Fruit fly (Drosophila melanogaster) whole organism, embryonic: ENCODE results near the gene CG43248.

Source experiments
- CG10321 ChIP-seq: fragments of 200-800 bp; sonication (Bioruptor generic); IDR thresholded peaks from 2 replicates; pipeline ENCODE4 v1.3.6; 2022; ENCODE audit warnings: missing biosample characterization, missing genetic modification characterization
- CG11695 ChIP-seq: fragments of 200-800 bp; sonication (Bioruptor generic); IDR thresholded peaks from 3 replicates; pipeline ENCODE4 v1.3.6; 2022; ENCODE audit warnings: missing biosample characterization, missing genetic modification characterization
- CG12769 ChIP-seq: fragments of 200-800 bp; sonication (Bioruptor generic); optimal IDR thresholded peaks from 2 replicates; lab custom pipeline; 2019; ENCODE audit warnings: missing biosample characterization, mild to moderate bottlenecking, missing genetic modification characterization, moderate library complexity
- CG13894 ChIP-seq: fragments of 200-800 bp; sonication (Bioruptor generic); optimal IDR thresholded peaks from 3 replicates; lab custom pipeline; 2018; ENCODE audit warnings: missing biosample characterization, mild to moderate bottlenecking, missing genetic modification characterization, moderate library complexity
- CG15073 ChIP-seq: fragments of 200-800 bp; sonication (Bioruptor generic); optimal IDR thresholded peaks from 2 replicates; lab custom pipeline; 2016; ENCODE audit warnings: missing biosample characterization, missing genetic modification characterization
- CG17802 ChIP-seq: fragments of 200-800 bp; sonication (Bioruptor generic); optimal IDR thresholded peaks from 2 replicates; lab custom pipeline; 2018; ENCODE audit warnings: missing biosample characterization, mild to moderate bottlenecking, missing genetic modification characterization, moderate library complexity
- CG17829 ChIP-seq: fragments of 200-800 bp; optimal IDR thresholded peaks from 2 replicates; lab custom pipeline; 2019; ENCODE audit warnings: missing biosample characterization, mild to moderate bottlenecking, missing genetic modification characterization, moderate library complexity
- CG1832 ChIP-seq: fragments of 200-800 bp; sonication (Bioruptor generic); optimal IDR thresholded peaks from 2 replicates; lab custom pipeline; 2017; ENCODE audit warnings: missing biosample characterization, mild to moderate bottlenecking, missing genetic modification characterization, inconsistent platforms
- CG2199 ChIP-seq: fragments of 200-800 bp; sonication (Bioruptor generic); IDR thresholded peaks from 3 replicates; pipeline ENCODE4 v1.3.6; 2022; ENCODE audit warnings: missing biosample characterization, missing genetic modification characterization
- CG30431 ChIP-seq: fragments of 200-800 bp; sonication (Bioruptor generic); optimal IDR thresholded peaks from 2 replicates; lab custom pipeline; 2017; ENCODE audit warnings: missing biosample characterization, missing genetic modification characterization
- CG3163 ChIP-seq: fragments of 200-800 bp; sonication (Bioruptor generic); optimal IDR thresholded peaks from 3 replicates; lab custom pipeline; 2016; ENCODE audit warnings: missing biosample characterization, missing genetic modification characterization
- CG32532 ChIP-seq: fragments of 200-800 bp; sonication (Bioruptor generic); IDR thresholded peaks from 2 replicates; pipeline ENCODE4 v1.3.6; 2022; ENCODE audit warnings: missing biosample characterization, missing genetic modification characterization
- CG4282 ChIP-seq: fragments of 200-800 bp; sonication (Bioruptor generic); optimal IDR thresholded peaks from 2 replicates; lab custom pipeline; 2016; ENCODE audit warnings: missing biosample characterization, missing genetic modification characterization
- CG7786 ChIP-seq: fragments of 200-800 bp; sonication (Bioruptor generic); optimal IDR thresholded peaks from 2 replicates; lab custom pipeline; 2016; ENCODE audit warnings: missing biosample characterization, missing genetic modification characterization
- CG8290 ChIP-seq, 3 experiments: fragments of 200-800 bp; sonication (Bioruptor generic); optimal IDR thresholded peaks; 2 replicates each; lab custom pipeline; 2016 to 2019; ENCODE audit warnings: missing biosample characterization in 3 of 3, missing genetic modification characterization in 3 of 3, mild to moderate bottlenecking in 2 of 3, moderate library complexity in 1 of 3
- CG9437 ChIP-seq: fragments of 200-800 bp; sonication (Bioruptor generic); optimal IDR thresholded peaks from 2 replicates; lab custom pipeline; 2018; ENCODE audit warnings: missing biosample characterization, mild to moderate bottlenecking, missing genetic modification characterization
- CHES-1-like ChIP-seq: fragments of 200-800 bp; sonication (Bioruptor generic); optimal IDR thresholded peaks from 2 replicates; lab custom pipeline; 2016; ENCODE audit warnings: missing biosample characterization, missing genetic modification characterization
- D ChIP-seq, 2 experiments: fragments of 200-800 bp in 1 of 2; fragments of >200 bp in 1 of 2; sonication (Bioruptor generic) in 1 of 2; optimal IDR thresholded peaks; 2 replicates in 1 of 2; 3 replicates in 1 of 2; lab custom pipeline; 2017; ENCODE audit warnings: mild to moderate bottlenecking in 1 of 2, missing biosample characterization in 1 of 2, missing genetic modification characterization in 1 of 2, missing genetic modification reagents in 1 of 2
- Dll ChIP-seq: fragments of 200-800 bp; sonication (Bioruptor generic); IDR thresholded peaks from 4 replicates; pipeline ENCODE4 v1.3.6; 2022; ENCODE audit warnings: missing biosample characterization, missing genetic modification characterization; ENCODE audit not compliant: partially characterized antibody
- Fer1 ChIP-seq: fragments of 200-800 bp; sonication (Bioruptor generic); optimal IDR thresholded peaks from 2 replicates; lab custom pipeline; 2017; ENCODE audit warnings: missing biosample characterization, mild to moderate bottlenecking, missing genetic modification characterization
- HLH4C ChIP-seq: fragments of 200-800 bp; sonication (Bioruptor generic); IDR thresholded peaks from 3 replicates; pipeline ENCODE4 v1.3.6; 2022; ENCODE audit warnings: missing biosample characterization, missing genetic modification characterization; ENCODE audit not compliant: partially characterized antibody
- Hey ChIP-seq: fragments of 200-800 bp; sonication (Bioruptor generic); optimal IDR thresholded peaks from 3 replicates; lab custom pipeline; 2018; ENCODE audit warnings: missing biosample characterization, mild to moderate bottlenecking, missing genetic modification characterization
- Med ChIP-seq: fragments of 200-800 bp; sonication (Bioruptor generic); peaks from one replicate; lab custom pipeline; 2016; ENCODE audit warnings: missing biosample characterization, missing genetic modification characterization, mild to moderate bottlenecking, inconsistent platforms, moderate library complexity
- Side ChIP-seq: fragments of 200-800 bp; sonication (Bioruptor generic); optimal IDR thresholded peaks from 2 replicates; lab custom pipeline; 2016; ENCODE audit warnings: missing biosample characterization, missing genetic modification characterization
- Vsx1 ChIP-seq: fragments of 200-800 bp; sonication (Bioruptor generic); optimal IDR thresholded peaks from 2 replicates; lab custom pipeline; 2017; ENCODE audit warnings: missing biosample characterization, mild to moderate bottlenecking, missing genetic modification characterization, missing genetic modification reagents
- abd-A ChIP-seq: fragments of 200-800 bp; sonication (Bioruptor generic); optimal IDR thresholded peaks from 3 replicates; lab custom pipeline; 2019; ENCODE audit warnings: missing biosample characterization, mild to moderate bottlenecking, missing genetic modification characterization, moderate library complexity
- aop ChIP-seq: fragments of 200-800 bp; sonication (Bioruptor generic); IDR thresholded peaks from 2 replicates; pipeline ENCODE4 v1.3.6; 2022; ENCODE audit warnings: missing biosample characterization, missing genetic modification characterization
- bsh ChIP-seq, 2 experiments: fragments of 200-800 bp; sonication (Bioruptor generic); optimal IDR thresholded peaks; 2 replicates each; lab custom pipeline; 2017 to 2018; ENCODE audit warnings: mild to moderate bottlenecking in 2 of 2, missing biosample characterization in 2 of 2, missing genetic modification characterization in 2 of 2, moderate library complexity in 1 of 2
- chm ChIP-seq: fragments of 200-800 bp; sonication (Bioruptor generic); IDR thresholded peaks from 2 replicates; pipeline ENCODE4 v1.3.6; 2022; ENCODE audit warnings: missing biosample characterization, missing genetic modification characterization
- crp ChIP-seq, 2 experiments: fragments of 200-800 bp; sonication (Bioruptor generic); optimal IDR thresholded peaks; 2 replicates in 1 of 2; 3 replicates in 1 of 2; lab custom pipeline; 2017; ENCODE audit warnings: missing biosample characterization in 2 of 2, missing genetic modification characterization in 2 of 2, mild to moderate bottlenecking in 1 of 2, moderate library complexity in 1 of 2
- cwo ChIP-seq: fragments of 200-800 bp; sonication (Bioruptor generic); optimal IDR thresholded peaks from 3 replicates; lab custom pipeline; 2017; ENCODE audit warnings: missing biosample characterization, missing genetic modification characterization, mild to moderate bottlenecking, moderate library complexity, missing genetic modification reagents
- dm ChIP-seq: fragments of 200-800 bp; sonication (Bioruptor generic); optimal IDR thresholded peaks from 3 replicates; lab custom pipeline; 2016; ENCODE audit warnings: missing biosample characterization, missing genetic modification characterization
- gro ChIP-seq: fragments of 200-800 bp; sonication (Bioruptor generic); optimal IDR thresholded peaks from 2 replicates; lab custom pipeline; 2016; ENCODE audit warnings: missing biosample characterization, missing genetic modification characterization
- hkb ChIP-seq, 2 experiments: fragments of 200-800 bp in 1 of 2; fragments of >200 bp in 1 of 2; sonication (Bioruptor generic) in 1 of 2; IDR thresholded peaks in 1 of 2; optimal IDR thresholded peaks in 1 of 2; 2 replicates each; pipeline versions ENCODE4 v1.3.6 to Lab custom; 2017 to 2022; ENCODE audit warnings: missing biosample characterization in 1 of 2, missing genetic modification characterization in 1 of 2
- klu ChIP-seq: fragments of 200-800 bp; sonication (Bioruptor generic); IDR thresholded peaks from 2 replicates; pipeline ENCODE4 v1.3.6; 2022; ENCODE audit warnings: missing biosample characterization, missing genetic modification characterization
- luna ChIP-seq: fragments of 200-800 bp; sonication (Bioruptor generic); optimal IDR thresholded peaks from 2 replicates; lab custom pipeline; 2016; ENCODE audit warnings: missing biosample characterization, missing genetic modification characterization
- nmo ChIP-seq: fragments of 200-800 bp; sonication (Bioruptor generic); optimal IDR thresholded peaks from 2 replicates; lab custom pipeline; 2018; ENCODE audit warnings: missing biosample characterization, mild to moderate bottlenecking, missing genetic modification characterization, moderate library complexity
- nom ChIP-seq: fragments of 200-800 bp; sonication (Bioruptor generic); optimal IDR thresholded peaks from 2 replicates; lab custom pipeline; 2017; ENCODE audit warnings: missing biosample characterization, missing genetic modification characterization, mild to moderate bottlenecking, moderate library complexity, missing genetic modification reagents
- otp ChIP-seq: fragments of 200-800 bp; sonication (Bioruptor generic); IDR thresholded peaks from 3 replicates; pipeline ENCODE4, ENCODE4 v1.3.6; 2022; ENCODE audit warnings: missing biosample characterization, missing genetic modification characterization
- pros ChIP-seq: fragments of 200-800 bp; sonication (Bioruptor generic); optimal IDR thresholded peaks from 3 replicates; lab custom pipeline; 2019; ENCODE audit warnings: missing biosample characterization, mild to moderate bottlenecking, missing genetic modification characterization, moderate library complexity
- rib ChIP-seq: fragments of 200-800 bp; sonication (Bioruptor generic); IDR thresholded peaks from 2 replicates; pipeline ENCODE4 v1.3.6; 2022; ENCODE audit warnings: missing biosample characterization, missing genetic modification characterization
- sd ChIP-seq: fragments of 200-800 bp; sonication (Bioruptor generic); optimal IDR thresholded peaks from 3 replicates; lab custom pipeline; 2018; ENCODE audit warnings: missing biosample characterization, mild to moderate bottlenecking, missing genetic modification characterization, moderate library complexity
- sens ChIP-seq: fragments of 200-800 bp; sonication (Bioruptor generic); peaks from one replicate; lab custom pipeline; 2016; ENCODE audit warnings: missing biosample characterization, missing genetic modification characterization
- sna ChIP-seq: fragments of 200-800 bp; sonication (Bioruptor generic); IDR thresholded peaks from 2 replicates; pipeline ENCODE4 v1.3.6; 2022; ENCODE audit warnings: missing biosample characterization, missing genetic modification characterization; ENCODE audit not compliant: partially characterized antibody
- so ChIP-seq: fragments of 200-800 bp; sonication (Bioruptor generic); IDR thresholded peaks from 3 replicates; pipeline ENCODE4 v1.3.6; 2022; ENCODE audit warnings: missing biosample characterization, missing genetic modification characterization
- tna ChIP-seq: fragments of 200-800 bp; sonication (Bioruptor generic); IDR thresholded peaks from 2 replicates; pipeline ENCODE4 v1.3.6; 2022; ENCODE audit warnings: missing biosample characterization, missing genetic modification characterization; ENCODE audit not compliant: partially characterized antibody
- unc-4 ChIP-seq: fragments of 200-800 bp; sonication (Bioruptor generic); IDR thresholded peaks from 2 replicates; pipeline ENCODE4 v1.3.6; 2022; ENCODE audit warnings: missing biosample characterization, missing genetic modification characterization; ENCODE audit not compliant: partially characterized antibody
- yki ChIP-seq: fragments of >200 bp; optimal IDR thresholded peaks from 3 replicates; lab custom pipeline; 2018

Gene CG43248

DNA sequence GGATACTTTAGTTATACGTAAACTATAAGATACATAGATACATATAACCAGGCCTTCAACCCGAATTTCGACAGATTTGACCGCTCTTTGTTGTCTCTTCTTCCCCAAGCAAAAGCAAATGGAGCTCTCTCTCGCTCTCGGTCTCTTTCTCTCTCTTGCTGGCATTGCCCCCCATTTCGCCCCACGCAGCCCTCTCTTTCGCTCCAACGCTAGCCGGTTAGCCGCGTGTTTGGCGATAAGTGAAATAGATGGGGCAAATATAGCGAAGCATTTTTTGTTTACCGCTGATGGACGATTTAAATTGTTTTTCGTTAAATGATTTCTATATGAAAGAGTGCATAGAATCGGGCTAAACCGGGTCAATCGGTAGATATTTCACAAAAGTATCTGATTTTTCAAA is 16.9 kb downstream of the CG43248 start:
- peak; percentile 50 for TF ChIP-seq cwo (GFP tag; lab: Kevin White, UChicago)
- peak; percentile 26; the same call in 1 of the 3 replicates for TF ChIP-seq CG11695 (GFP tag; lab: Robert Waterston, UW)
- TF ChIP-seq CG4282 (GFP tag; lab: Kevin White, UChicago), result no peak
- peak; percentile 60 for TF ChIP-seq CHES-1-like (GFP tag; lab: Kevin White, UChicago)
- TF ChIP-seq CG7786 (GFP tag; lab: Kevin White, UChicago), result no peak
- TF ChIP-seq yki (lab: Kevin White, UChicago), result peak; percentile 48
- TF ChIP-seq CG2199, result peak; percentile 40; the same call in 1 of the 3 replicates
- TF ChIP-seq CG13894 (tag; lab: Kevin White, UChicago), result peak; percentile 92
- 0 out of 2 replicates have a peak, but pooled peaks have one; percentile 45 for TF ChIP-seq CG10321 (GFP tag; lab: Robert Waterston, UW)
- no peak for TF ChIP-seq nmo (GFP tag; lab: Kevin White, UChicago)
- peak; percentile 61 for TF ChIP-seq sens (GFP tag; lab: Kevin White, UChicago)
- no peak for TF ChIP-seq CG15073 (GFP tag; lab: Kevin White, UChicago)
- no peak for TF ChIP-seq hkb (optimal IDR thresholded peaks at IDR 0.05; lab: Kevin White, UChicago)
- 0 out of 2 replicates have a peak, but pooled peaks have one; percentile 10 for TF ChIP-seq hkb (GFP tag; IDR thresholded peaks at IDR 0.05; lab: Robert Waterston, UW)
- TF ChIP-seq CG9437 (GFP tag; lab: Kevin White, UChicago), result peak; percentile 32
- peak; percentile 66 for TF ChIP-seq CG12769 (tag; lab: Kevin White, UChicago)
- no peak for TF ChIP-seq CG30431 (GFP tag; lab: Kevin White, UChicago)
- TF ChIP-seq Hey (tag; lab: Kevin White, UChicago), result peak; percentile 78
- peak in 1 of 2 experiments; percentile 34 for TF ChIP-seq bsh (GFP tag; optimal IDR thresholded peaks at IDR 0.05; lab: Kevin White, UChicago)
- TF ChIP-seq HLH4C (GFP tag; lab: Robert Waterston, UW), result 0 out of 3 replicates have a peak, but pooled peaks have one; percentile 7
- peak; percentile 38; the same call in 1 of the 3 replicates for TF ChIP-seq otp (GFP tag; lab: Robert Waterston, UW)
- peak; percentile 11 for TF ChIP-seq Side (GFP tag; lab: Kevin White, UChicago)
- no peak for TF ChIP-seq CG17802
- peak; percentile 86 for TF ChIP-seq abd-A (tag; lab: Kevin White, UChicago)
- TF ChIP-seq klu (GFP tag; lab: Robert Waterston, UW), result no peak
- peak; percentile 61 for TF ChIP-seq Dll (GFP tag; lab: Robert Waterston, UW)
- TF ChIP-seq so, result peak; percentile 30; the same call in 1 of the 3 replicates
- TF ChIP-seq aop (GFP tag; lab: Robert Waterston, UW), result no peak
- no peak for TF ChIP-seq CG17829
- TF ChIP-seq luna (GFP tag; lab: Kevin White, UChicago), result no peak
- TF ChIP-seq rib, result peak; percentile 87
- TF ChIP-seq chm (GFP tag; lab: Robert Waterston, UW), result peak; percentile 22; the same call in 1 of the 2 replicates
- peak; percentile 11; the same call in 1 of the 2 replicates for TF ChIP-seq tna (GFP tag; lab: Robert Waterston, UW)
- peak; percentile 38; the same call in 1 of the 2 replicates for TF ChIP-seq sna
- TF ChIP-seq CG32532, result peak; percentile 60; the same call in 1 of the 2 replicates
- TF ChIP-seq CG8290 (GFP tag; optimal IDR thresholded peaks at IDR 0.05; lab: Kevin White, UChicago), result peak; percentile 6
- TF ChIP-seq CG8290 (tag; optimal IDR thresholded peaks at IDR 0.05; lab: Kevin White, UChicago), result peak in 1 of 2 experiments; percentile 19
- TF ChIP-seq D (optimal IDR thresholded peaks at IDR 0.05; lab: Kevin White, UChicago), result no peak
- no peak for TF ChIP-seq D (GFP tag; optimal IDR thresholded peaks at IDR 0.05; lab: Kevin White, UChicago)
- TF ChIP-seq Vsx1, result peak; percentile 88
- no peak for TF ChIP-seq pros (GFP tag; lab: Kevin White, UChicago)
- TF ChIP-seq Fer1 (GFP tag; lab: Kevin White, UChicago), result peak; percentile 12
- peak in 1 of 2 experiments; percentile 20 for TF ChIP-seq crp (GFP tag; optimal IDR thresholded peaks at IDR 0.05; lab: Kevin White, UChicago)
- TF ChIP-seq CG1832 (GFP tag; lab: Kevin White, UChicago), result peak; percentile 82
- peak; percentile 90 for TF ChIP-seq sd (tag; lab: Kevin White, UChicago)
- TF ChIP-seq gro (GFP tag; lab: Kevin White, UChicago), result peak; percentile 14
- peak; percentile 22 for TF ChIP-seq nom
- peak; percentile 88 for TF ChIP-seq CG3163 (GFP tag; lab: Kevin White, UChicago)
- TF ChIP-seq Med (GFP tag; lab: Kevin White, UChicago), result peak; percentile 6
- TF ChIP-seq dm, result peak; percentile 17
- peak; percentile 40; the same call in 1 of the 2 replicates for TF ChIP-seq unc-4
